Worm (Caenorhabditis elegans): ENCODE measurements around the gene aptf-2.

DNA sequence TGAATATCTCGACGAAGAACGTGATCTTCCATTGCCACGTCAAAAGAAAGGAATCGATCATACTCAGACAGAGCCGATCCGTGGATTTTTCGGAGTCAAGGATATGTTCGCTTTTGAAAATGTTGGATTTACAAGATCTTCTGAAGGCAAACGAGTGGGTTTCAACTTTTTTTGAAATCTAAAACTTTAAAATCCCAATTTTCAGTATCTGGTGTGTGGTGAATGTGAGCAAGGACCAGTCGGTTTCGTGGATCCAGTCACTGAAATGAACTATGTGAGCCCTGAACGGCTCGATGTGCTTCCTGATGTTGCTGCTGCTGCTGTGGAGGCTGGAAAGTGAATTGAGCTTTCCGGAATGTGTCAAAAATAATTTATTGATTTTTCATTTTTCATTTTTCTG is 28.9 kb downstream of the aptf-2 start, which contains the start of gene lsm-3:
- TF ChIP-seq unc-62 (GFP tag; optimal IDR thresholded peaks at IDR 0.05) (no peak), lin-13 (tag; optimal IDR thresholded peaks at IDR 0.05) (no peak), ces-1 (GFP tag; optimal IDR thresholded peaks at IDR 0.05) (no peak), snpc-4 (tag; optimal IDR thresholded peaks at IDR 0.05) (no peak), nhr-28 (tag; optimal IDR thresholded peaks at IDR 0.05) (no peak), M03D4.4 (tag; optimal IDR thresholded peaks at IDR 0.05) (no peak), lsy-2 (tag; optimal IDR thresholded peaks at IDR 0.05) (no peak), nhr-2 (tag; optimal IDR thresholded peaks at IDR 0.05) (no peak), blmp-1 (tag; optimal IDR thresholded peaks at IDR 0.05) (no peak), ztf-11 (tag; optimal IDR thresholded peaks at IDR 0.05) (no peak), nhr-237 (tag; optimal IDR thresholded peaks at IDR 0.05) (no peak), nhr-12 (tag; optimal IDR thresholded peaks at IDR 0.05) (no peak)

Measured in whole organism, mixed stage, embryonic.